Fruit fly (Drosophila melanogaster) whole organism: Measurements from ENCODE around the gene CG32221.

Source experiments
- CG8478 ChIP-seq: fragments of >200 bp; optimal IDR thresholded peaks from 2 replicates; lab custom pipeline; 2018; ENCODE audit warnings: inconsistent platforms
- Dll ChIP-seq: fragments of >200 bp; optimal IDR thresholded peaks from 2 replicates; lab custom pipeline; 2017

DNA sequence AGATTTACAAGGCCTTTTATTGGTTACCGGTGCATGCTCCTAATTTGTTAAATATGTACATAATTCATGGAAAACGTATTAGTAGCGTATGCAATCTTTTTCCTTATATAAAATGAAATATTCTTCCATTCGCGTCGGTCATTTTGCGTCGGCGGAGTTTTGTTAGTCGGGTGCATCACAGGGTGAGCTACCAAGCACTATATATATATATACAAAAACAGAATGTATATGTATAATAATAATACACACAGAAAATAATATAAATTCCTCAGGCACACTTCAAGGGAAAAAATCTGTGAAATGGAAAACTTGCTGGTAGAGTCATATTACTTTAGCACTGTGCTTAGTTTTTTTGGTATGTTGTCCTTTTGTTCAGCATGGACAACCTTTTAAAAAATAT, 35.5 kb upstream of the CG32221 start, which contains the start of gene Ir76a:
- TF ChIP-seq CG8478 (lab: Kevin White, UChicago) = no peak
- no peak for TF ChIP-seq Dll
